Fruit fly (Drosophila melanogaster): ENCODE data around the gene ocn.

dm6 chr3R:30062543-30062942, 25.0 kb upstream of the ocn start:
- TF ChIP-seq Dll (optimal IDR thresholded peaks at IDR 0.05): no peak
- no peak for TF ChIP-seq CG8478 (optimal IDR thresholded peaks at IDR 0.05)
- TF ChIP-seq usp (GFP tag; optimal IDR thresholded peaks at IDR 0.05): no peak
